Worm (Caenorhabditis elegans) whole organism, early embryonic: Measurements from ENCODE around the gene str-244.

Experiments
- aly-1 ChIP-seq: sonication (generic microtip); optimal IDR thresholded peaks from 2 replicates; lab custom pipeline; 2016; ENCODE audit warnings: missing genetic modification characterization, missing compliant biosample characterization
- ama-1 ChIP-seq: fragments of 150-350 bp; optimal IDR thresholded peaks from 2 replicates; lab custom pipeline; 2014
- tra-4 ChIP-seq: sonication (generic microtip); optimal IDR thresholded peaks from 2 replicates; lab custom pipeline; 2017; ENCODE audit warnings: missing genetic modification characterization, missing compliant biosample characterization

DNA sequence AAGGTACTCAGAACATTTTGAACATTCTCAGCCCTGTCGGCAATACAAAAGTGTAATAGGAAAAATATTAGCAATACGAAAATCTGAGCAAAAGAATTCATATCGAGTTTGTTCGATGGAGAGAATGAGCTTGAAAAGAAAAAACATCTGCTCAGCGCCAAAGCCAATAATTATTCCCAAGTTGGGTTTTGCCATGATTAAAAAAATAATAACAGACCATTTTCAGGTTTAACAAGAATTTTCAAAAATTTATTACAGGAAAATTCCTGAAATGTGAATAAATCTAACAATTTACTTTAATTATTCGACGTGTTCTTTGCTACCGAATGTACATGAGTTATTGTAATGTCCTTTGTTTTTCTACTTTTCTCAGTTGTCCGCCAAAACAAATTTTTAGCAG is 26.6 kb downstream of the str-244 start, which contains the start of gene irld-38:
- TF ChIP-seq aly-1: no peak
- TF ChIP-seq ama-1 (lab: Kevin White, UChicago): no peak
- TF ChIP-seq tra-4 (tag; lab: Kevin White, UChicago): no peak
